Worm (Caenorhabditis elegans) whole organism, L4/young adult: ENCODE data around the gene inpp-5K.

Experiments used
- W03F9.2 ChIP-seq: fragments of 150-350 bp; optimal IDR thresholded peaks from 2 replicates; lab custom pipeline; 2014; ENCODE audit warnings: missing biosample characterization, missing genetic modification characterization
- dao-5 ChIP-seq: sonication (generic microtip); optimal IDR thresholded peaks from 2 replicates; lab custom pipeline; 2016; ENCODE audit warnings: missing genotype, missing genetic modification characterization, moderate library complexity, missing compliant biosample characterization
- him-1 ChIP-seq: sonication (generic microtip); optimal IDR thresholded peaks from 2 replicates; lab custom pipeline; 2016; ENCODE audit warnings: missing genotype, missing genetic modification reagents, missing genetic modification characterization, missing compliant biosample characterization

The inpp-5K gene

DNA sequence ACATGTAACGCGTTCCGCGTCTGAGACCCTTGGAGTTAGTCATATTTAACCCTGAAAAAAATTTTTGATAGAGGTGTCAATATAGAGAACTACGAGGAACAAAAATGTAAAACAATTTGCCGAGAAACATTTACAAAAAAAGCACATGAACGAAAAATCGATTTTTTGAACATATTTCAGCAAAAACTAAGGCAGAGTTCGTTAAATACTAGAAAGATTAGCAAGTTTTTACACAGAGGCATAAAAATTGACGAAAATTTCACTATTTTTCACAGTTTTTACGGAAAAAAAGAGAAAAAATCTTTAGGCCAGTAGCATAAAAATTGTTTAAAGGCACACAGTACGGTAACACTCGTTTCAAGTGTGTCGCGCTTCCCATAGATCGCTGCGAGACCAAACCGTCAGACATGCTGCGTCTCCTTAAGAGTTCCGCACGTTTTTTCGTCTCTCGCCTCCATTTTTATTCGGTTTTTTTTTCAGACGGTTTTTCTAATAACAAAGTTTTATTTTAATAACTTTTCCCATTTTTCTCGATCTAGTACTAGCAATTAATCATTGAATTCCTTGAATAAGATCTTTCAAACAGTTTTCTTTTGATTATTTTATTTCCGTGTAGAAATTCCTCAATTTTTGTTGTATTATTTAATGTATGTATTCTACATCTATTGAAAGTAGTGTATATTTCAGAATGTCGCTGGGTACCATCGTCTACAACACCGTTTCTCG is 30.8 kb downstream of the inpp-5K start, which contains the start of the genes rpl-21 and C14B9.10:
rpl-21 (minus strand) TSS at position 51 of the 726 bp plus-strand sequence.
C14B9.10 (plus strand) TSS at position 676 of the 726 bp plus-strand sequence.
- peak; percentile 47 for TF ChIP-seq him-1
- no peak for TF ChIP-seq dao-5
- TF ChIP-seq W03F9.2 (tag; lab: Kevin White, UChicago): peak; percentile 89

DNA sequence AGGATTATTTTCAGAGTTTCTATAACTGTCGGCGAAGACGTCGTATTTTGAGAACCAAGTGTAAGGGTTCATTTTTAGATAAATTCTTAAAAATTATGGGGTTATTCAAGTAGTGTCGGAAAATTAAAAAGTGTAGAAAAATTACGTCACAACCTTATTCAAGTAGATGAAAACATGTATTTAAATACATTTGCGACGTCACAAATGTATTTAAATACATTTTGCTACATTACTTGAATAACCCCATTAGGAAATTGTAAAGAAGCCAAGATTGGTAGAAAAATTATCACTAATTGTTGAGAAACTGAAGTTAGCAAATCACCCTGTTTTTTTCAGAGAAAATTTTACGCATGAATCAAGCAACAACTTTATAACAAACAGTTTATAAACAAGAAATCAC is 31.9 kb downstream of the inpp-5K start:
- TF ChIP-seq him-1 (no peak), W03F9.2 (tag; lab: Kevin White, UChicago) (no peak), dao-5 (no peak)

DNA sequence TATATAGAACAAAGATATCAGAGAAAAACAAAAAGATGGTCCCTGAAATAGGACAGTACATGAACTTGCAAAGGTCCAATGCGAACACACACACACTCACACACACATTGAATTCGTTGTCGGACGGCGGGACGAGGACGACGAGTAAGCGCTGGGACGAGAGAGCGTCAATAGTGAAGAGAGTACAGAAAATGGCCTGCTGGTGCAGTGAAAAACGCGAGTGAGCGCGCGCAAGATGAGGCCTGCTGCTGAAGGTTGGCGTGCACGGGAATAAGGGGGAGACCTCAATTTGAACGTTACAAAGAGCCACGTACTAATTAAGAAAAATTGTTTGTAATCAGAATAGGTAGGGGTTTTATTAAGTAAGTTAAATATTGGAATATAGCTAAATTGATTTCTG is 34.2 kb downstream of the inpp-5K start:
- TF ChIP-seq W03F9.2 (tag; lab: Kevin White, UChicago): no peak
- no peak for TF ChIP-seq dao-5
- no peak for TF ChIP-seq him-1

DNA sequence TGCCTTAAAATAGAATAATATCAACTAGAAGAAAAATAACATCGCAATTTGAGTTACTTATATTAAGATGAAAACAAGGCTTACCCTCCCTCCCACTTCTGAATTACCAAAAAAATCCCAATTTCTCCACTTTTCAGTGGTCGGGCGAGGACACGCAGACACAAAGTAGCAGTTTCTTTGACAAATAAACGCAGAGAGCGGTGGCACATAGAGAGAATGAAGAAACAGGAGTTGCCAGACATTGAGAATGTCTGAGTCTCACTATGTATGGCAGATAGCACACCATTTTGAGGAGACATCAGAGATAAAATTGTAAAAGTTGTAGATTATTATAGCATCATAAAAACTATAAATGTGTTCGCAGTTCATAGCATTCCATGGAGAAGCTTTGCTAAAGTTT is 35.9 kb downstream of the inpp-5K start:
- TF ChIP-seq him-1: no peak
- peak; percentile 40 for TF ChIP-seq W03F9.2 (tag; lab: Kevin White, UChicago)
- no peak for TF ChIP-seq dao-5

DNA sequence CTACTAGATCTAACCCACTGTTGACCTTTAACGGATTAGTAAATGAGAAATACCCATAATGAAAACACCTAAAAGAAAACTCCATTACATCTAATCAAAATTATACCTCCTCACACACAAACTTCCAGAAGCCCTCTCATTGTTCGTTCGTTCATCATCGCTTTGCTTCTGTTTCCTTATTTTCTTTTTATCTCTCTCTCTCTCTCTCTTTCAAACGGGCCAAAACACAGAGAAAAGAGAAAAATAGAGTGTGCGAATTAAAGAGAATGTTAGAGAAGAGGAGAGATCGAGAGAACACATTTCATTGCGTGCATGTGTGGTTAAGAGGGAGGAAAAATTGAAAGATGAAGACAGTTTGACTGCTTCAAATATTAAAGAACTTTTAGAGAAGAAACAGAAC is 36.8 kb downstream of the inpp-5K start:
- TF ChIP-seq W03F9.2 (tag; lab: Kevin White, UChicago): peak; percentile 14
- no peak for TF ChIP-seq dao-5

DNA sequence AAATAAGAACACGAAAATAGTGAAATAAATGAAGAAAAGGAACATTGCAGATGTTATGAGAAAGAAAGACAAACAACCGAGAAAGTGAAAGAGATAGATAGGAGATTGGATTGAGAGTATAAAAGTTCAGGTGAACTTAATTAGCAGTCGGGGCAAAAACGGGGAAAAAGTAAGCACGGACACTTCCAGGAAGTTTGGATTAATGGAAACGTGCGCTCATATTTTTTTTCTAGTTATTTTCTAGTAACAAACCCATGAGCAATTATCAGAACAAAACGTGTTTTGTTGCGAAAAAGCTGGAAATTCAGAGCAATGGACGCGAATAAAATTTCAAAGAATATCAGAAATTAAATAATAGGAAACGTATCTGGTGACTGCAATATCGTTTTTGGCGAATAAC is 39.2 kb downstream of the inpp-5K start:
- TF ChIP-seq him-1 (no peak), dao-5 (no peak), W03F9.2 (tag; lab: Kevin White, UChicago) (no peak)

DNA sequence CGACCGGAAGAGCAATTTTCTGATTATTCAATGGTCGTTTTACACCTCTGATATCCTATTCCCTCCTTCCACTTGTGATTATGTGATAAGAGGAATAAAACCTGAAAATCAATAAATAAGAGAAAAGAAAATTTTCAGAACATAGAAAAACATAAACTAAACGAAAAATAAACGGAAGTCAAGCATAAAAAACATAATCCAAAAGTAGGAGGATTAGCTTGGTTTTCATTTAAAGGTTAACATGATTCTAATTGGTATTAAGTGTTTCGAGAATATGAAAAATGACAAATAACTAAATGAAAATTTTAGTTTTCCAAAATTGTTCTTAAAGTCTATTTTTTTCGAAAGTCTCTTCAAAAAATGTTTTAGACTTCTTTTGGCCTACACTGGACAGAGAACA is 40.0 kb downstream of the inpp-5K start, which contains the start of gene gei-8:
gei-8 (minus strand) TSS at position 101 of the 400 bp plus-strand sequence.
- TF ChIP-seq W03F9.2 (tag; lab: Kevin White, UChicago) (no peak), dao-5 (no peak), him-1 (no peak)

DNA sequence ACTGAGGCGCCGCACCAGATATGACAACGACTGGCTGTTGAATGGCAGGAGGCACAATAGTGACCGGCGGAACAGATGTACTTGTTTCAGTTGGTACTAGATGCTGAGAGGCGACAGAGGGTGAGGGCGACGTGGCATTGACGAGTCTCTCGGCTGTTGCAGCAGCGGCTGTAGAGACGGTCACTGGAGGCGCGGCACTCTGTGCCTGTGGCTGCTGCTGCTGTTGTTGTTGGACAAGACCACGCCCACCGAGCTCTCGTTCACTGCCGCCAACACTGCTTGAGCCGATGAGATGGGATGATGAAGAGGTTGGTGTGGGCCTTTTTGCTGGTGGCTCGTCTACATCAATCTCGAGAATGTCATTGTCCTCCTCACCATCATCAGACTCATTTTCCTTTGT is 44.0 kb downstream of the inpp-5K start:
- no peak for TF ChIP-seq dao-5
- no peak for TF ChIP-seq him-1
- TF ChIP-seq W03F9.2 (tag; lab: Kevin White, UChicago): no peak

DNA sequence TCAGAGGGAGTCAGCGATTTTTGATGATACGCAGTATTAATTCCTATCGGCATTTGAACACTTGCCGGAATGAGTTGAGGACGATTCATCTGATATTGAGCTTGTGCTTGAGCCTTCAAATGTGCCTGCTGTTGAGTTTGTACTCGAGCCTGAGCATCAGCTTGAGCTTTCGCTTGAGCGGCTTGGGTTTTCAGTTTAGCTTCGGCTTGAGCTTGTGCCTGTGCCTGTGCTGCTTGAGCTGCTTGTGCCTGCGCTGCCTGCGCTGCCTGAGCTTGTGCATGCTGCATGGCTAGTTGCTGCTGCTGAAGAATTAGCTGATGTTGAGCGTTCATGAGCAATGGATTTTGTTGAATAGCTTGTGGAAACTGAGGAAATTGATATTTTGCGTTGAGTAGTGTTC is 45.3 kb downstream of the inpp-5K start:
- TF ChIP-seq him-1 (no peak), dao-5 (no peak), W03F9.2 (tag; lab: Kevin White, UChicago) (no peak)

DNA sequence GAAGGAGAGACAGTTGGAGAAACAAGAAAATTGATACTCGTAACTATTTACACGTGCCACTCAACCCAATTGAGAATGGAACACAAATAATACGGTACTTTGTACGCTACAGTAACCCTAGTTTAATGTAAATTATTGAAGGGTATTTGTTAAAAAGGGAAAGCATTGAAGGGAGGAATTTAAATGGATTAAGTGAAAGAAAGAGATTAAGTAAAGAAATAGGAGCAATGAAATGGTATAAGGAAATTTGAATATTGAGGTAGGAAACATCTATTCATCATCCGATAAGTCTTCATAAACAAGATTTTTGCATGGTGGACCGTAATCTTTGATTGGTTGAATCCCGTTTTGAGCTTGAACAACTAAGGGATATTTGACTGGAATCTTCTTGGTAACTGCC is 49.8 kb downstream of the inpp-5K start:
- no peak for TF ChIP-seq him-1

DNA sequence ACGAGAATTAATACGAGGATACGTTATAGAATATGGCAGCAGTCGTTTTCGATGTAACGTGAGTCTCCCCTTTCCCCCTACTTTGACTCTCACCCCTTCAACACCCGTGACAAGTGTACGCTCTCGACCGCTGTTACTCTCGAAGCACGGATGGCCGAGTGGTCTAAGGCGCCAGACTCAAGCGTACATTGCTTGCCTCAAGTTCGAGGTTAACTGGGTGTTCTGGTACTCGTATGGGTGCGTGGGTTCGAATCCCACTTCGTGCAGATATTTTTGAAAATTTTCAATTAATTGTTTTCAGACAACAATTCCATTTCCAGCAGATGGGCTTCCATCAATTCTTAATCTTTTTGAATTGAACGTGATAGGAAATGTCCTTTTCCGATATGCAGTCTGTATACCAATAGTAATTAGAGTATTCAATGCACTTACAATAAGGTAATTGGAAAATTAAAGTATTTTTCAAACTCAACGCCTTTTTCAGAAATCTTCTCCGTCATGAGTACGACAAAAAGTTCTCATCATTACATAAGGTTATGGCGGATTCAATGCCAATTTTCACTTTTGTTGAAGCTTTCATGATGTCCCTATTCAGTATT is 51.6 kb downstream of the inpp-5K start:
- peak; percentile 73 for TF ChIP-seq him-1
- peak; percentile 83 for TF ChIP-seq dao-5
- no peak for TF ChIP-seq W03F9.2 (tag; lab: Kevin White, UChicago)
